Worm (Caenorhabditis elegans): ENCODE results near the gene F59A7.12.

- no peak for TF ChIP-seq blmp-1 (tag; optimal IDR thresholded peaks at IDR 0.05)
- no peak for TF ChIP-seq elt-3 (tag; optimal IDR thresholded peaks at IDR 0.05)
- no peak for TF ChIP-seq nhr-76 (tag; optimal IDR thresholded peaks at IDR 0.05)
- TF ChIP-seq nhr-237 (tag; optimal IDR thresholded peaks at IDR 0.05): no peak
- no peak for TF ChIP-seq nhr-12 (tag; optimal IDR thresholded peaks at IDR 0.05)
- no peak for TF ChIP-seq bed-3 (GFP tag; optimal IDR thresholded peaks at IDR 0.05)
- no peak for TF ChIP-seq ceh-39 (tag; optimal IDR thresholded peaks at IDR 0.05)
- no peak for TF ChIP-seq nhr-28 (tag; optimal IDR thresholded peaks at IDR 0.05)
- TF ChIP-seq mep-1 (tag; optimal IDR thresholded peaks at IDR 0.05): no peak
Observed at ce11 chrV:2035545-2035944, 5.6 kb downstream of the F59A7.12 start, which contains the start of gene srab-23.
